Worm (Caenorhabditis elegans) whole organism, L1 larva: Measurements from ENCODE around the gene cest-5.1.

Experiments
- C04F5.9 ChIP-seq: sonication (generic microtip); optimal IDR thresholded peaks from 2 replicates; lab custom pipeline; 2016; ENCODE audit warnings: missing genetic modification characterization, missing compliant biosample characterization
- C16A3.4 ChIP-seq: fragments of 150-350 bp; optimal IDR thresholded peaks from 2 replicates; lab custom pipeline; 2014; ENCODE audit warnings: missing biosample characterization, missing genetic modification characterization
- C34B4.2 ChIP-seq: sonication (generic microtip); optimal IDR thresholded peaks from 2 replicates; lab custom pipeline; 2017; ENCODE audit warnings: mild to moderate bottlenecking, missing genetic modification characterization, missing compliant biosample characterization
- F16B12.6 ChIP-seq: fragments of 150-350 bp; optimal IDR thresholded peaks from 2 replicates; lab custom pipeline; 2014; ENCODE audit warnings: missing biosample characterization, missing genetic modification characterization
- Y116A8C.19 ChIP-seq: sonication (generic microtip); optimal IDR thresholded peaks from 2 replicates; lab custom pipeline; 2016; ENCODE audit warnings: missing compliant biosample characterization, missing genetic modification characterization, borderline replicate concordance
- aha-1 ChIP-seq: fragments of 150-350 bp; optimal IDR thresholded peaks from 2 replicates; lab custom pipeline; 2014; ENCODE audit warnings: missing biosample characterization, missing genetic modification characterization
- aly-2 ChIP-seq: fragments of 150-350 bp; optimal IDR thresholded peaks from 2 replicates; lab custom pipeline; 2014; ENCODE audit warnings: missing biosample characterization, missing genetic modification characterization
- ama-1 ChIP-seq: fragments of 150-350 bp; optimal IDR thresholded peaks from 2 replicates; lab custom pipeline; 2014
- blmp-1 ChIP-seq: fragments of 150-350 bp; optimal IDR thresholded peaks from 2 replicates; lab custom pipeline; 2014; ENCODE audit warnings: missing biosample characterization, missing genetic modification characterization
- ceh-8 ChIP-seq: fragments of 200-800 bp; sonication (Bioruptor generic); optimal IDR thresholded peaks from 2 replicates; lab custom pipeline; 2018; ENCODE audit warnings: mild to moderate bottlenecking, missing genetic modification characterization, moderate library complexity, missing compliant biosample characterization
- ceh-82 ChIP-seq, 3 experiments: fragments of 150-350 bp in 1 of 3; sonication (generic microtip) in 2 of 3; optimal IDR thresholded peaks; 2 replicates each; lab custom pipeline; 2014 to 2017; ENCODE audit warnings: missing biosample characterization in 3 of 3, missing genetic modification characterization in 3 of 3
- ceh-90 ChIP-seq: sonication (generic microtip); optimal IDR thresholded peaks from 2 replicates; lab custom pipeline; 2016; ENCODE audit warnings: missing genetic modification characterization, missing compliant biosample characterization
- dpl-1 ChIP-seq, 3 experiments: fragments of 150-350 bp in 2 of 3; sonication (generic microtip) in 1 of 3; optimal IDR thresholded peaks; 2 replicates each; lab custom pipeline; 2014 to 2017; ENCODE audit warnings: missing biosample characterization in 3 of 3, missing genetic modification characterization in 3 of 3, missing genetic modification reagents in 3 of 3
- dsc-1 ChIP-seq: sonication (generic microtip); optimal IDR thresholded peaks from 2 replicates; lab custom pipeline; 2016; ENCODE audit warnings: mild to moderate bottlenecking, missing genetic modification characterization, missing compliant biosample characterization
- efl-1 ChIP-seq, 4 experiments: fragments of 150-350 bp; optimal IDR thresholded peaks in 3 of 4; peaks in 1 of 4; 1 replicate in 1 of 4; 2 replicates in 3 of 4; lab custom pipeline; 2014; ENCODE audit warnings: missing biosample characterization in 2 of 4, missing genetic modification characterization in 2 of 4, missing genetic modification reagents in 2 of 4
- egl-27 ChIP-seq, 2 experiments: fragments of 150-350 bp in 1 of 2; sonication (generic microtip); optimal IDR thresholded peaks; 3 replicates each; lab custom pipeline; 2017 to 2018; ENCODE audit warnings: missing biosample characterization in 2 of 2, missing genetic modification characterization in 2 of 2, missing genetic modification reagents in 2 of 2
- elt-3 ChIP-seq, 6 experiments: fragments of 150-350 bp in 1 of 6; sonication (generic microtip); optimal IDR thresholded peaks; 2 replicates each; lab custom pipeline; 2017 to 2018; ENCODE audit warnings: missing biosample characterization in 6 of 6, missing genetic modification characterization in 6 of 6, inconsistent platforms in 1 of 6
- ets-5 ChIP-seq: fragments of 200-800 bp; sonication (Bioruptor generic); IDR thresholded peaks from 2 replicates; pipeline ENCODE4 v1.3.6; 2022; ENCODE audit warnings: missing genetic modification characterization, missing compliant biosample characterization
- fkh-10 ChIP-seq: sonication (generic microtip); optimal IDR thresholded peaks from 2 replicates; lab custom pipeline; 2017; ENCODE audit warnings: missing biosample characterization, missing genetic modification reagents, missing genetic modification characterization
- fkh-4 ChIP-seq: sonication (generic microtip); optimal IDR thresholded peaks from 2 replicates; lab custom pipeline; 2016; ENCODE audit warnings: missing compliant biosample characterization, missing genetic modification characterization, borderline replicate concordance
- grh-1 ChIP-seq: fragments of 200-800 bp; sonication (Bioruptor generic); IDR thresholded peaks from 2 replicates; pipeline ENCODE4 v1.3.6; 2022; ENCODE audit warnings: missing genetic modification reagents, missing genetic modification characterization, missing compliant biosample characterization
- hlh-4 ChIP-seq: sonication (generic microtip); optimal IDR thresholded peaks from 2 replicates; lab custom pipeline; 2016; ENCODE audit warnings: mild to moderate bottlenecking, missing genetic modification characterization, missing compliant biosample characterization
- isw-1 ChIP-seq: fragments of 200-800 bp; sonication (Bioruptor generic); IDR thresholded peaks from 2 replicates; pipeline ENCODE4 v1.3.6; 2022; ENCODE audit warnings: missing genetic modification characterization, missing compliant biosample characterization
- lin-13 ChIP-seq: fragments of 150-350 bp; optimal IDR thresholded peaks from 2 replicates; lab custom pipeline; 2014; ENCODE audit warnings: missing biosample characterization, missing genetic modification reagents, missing genetic modification characterization
- lin-14 ChIP-seq: fragments of 200-800 bp; sonication (Bioruptor generic); optimal IDR thresholded peaks from 2 replicates; lab custom pipeline; 2018; ENCODE audit warnings: mild to moderate bottlenecking, missing genetic modification characterization, moderate library complexity, missing compliant biosample characterization
- lin-35 ChIP-seq, 2 experiments: fragments of 150-350 bp; optimal IDR thresholded peaks; 2 replicates each; lab custom pipeline; 2014; ENCODE audit warnings: missing biosample characterization in 2 of 2, missing genetic modification characterization in 2 of 2, missing genetic modification reagents in 2 of 2
- lir-3 ChIP-seq: sonication (generic microtip); optimal IDR thresholded peaks from 2 replicates; lab custom pipeline; 2016; ENCODE audit warnings: mild to moderate bottlenecking, missing genetic modification characterization, moderate library complexity, missing compliant biosample characterization; ENCODE audit not compliant: poor library complexity
- lsy-2 ChIP-seq, 2 experiments: fragments of 150-350 bp; optimal IDR thresholded peaks; 2 replicates each; lab custom pipeline; 2014; ENCODE audit warnings: missing biosample characterization in 2 of 2, missing genetic modification characterization in 2 of 2
- mab-9 ChIP-seq: fragments of 200-800 bp; sonication (Bioruptor generic); IDR thresholded peaks from 2 replicates; pipeline ENCODE4 v1.3.6; 2022; ENCODE audit warnings: missing genetic modification reagents, missing genetic modification characterization, missing compliant biosample characterization
- mdl-1 ChIP-seq, 2 experiments: fragments of 150-350 bp; optimal IDR thresholded peaks; 2 replicates each; lab custom pipeline; 2014 to 2017; ENCODE audit warnings: missing biosample characterization in 2 of 2, missing genetic modification characterization in 2 of 2, inconsistent platforms in 1 of 2
- mef-2 ChIP-seq: fragments of 150-350 bp; optimal IDR thresholded peaks from 2 replicates; lab custom pipeline; 2014; ENCODE audit warnings: missing biosample characterization, missing genetic modification characterization
- mep-1 ChIP-seq: fragments of 150-350 bp; optimal IDR thresholded peaks from 2 replicates; lab custom pipeline; 2014; ENCODE audit warnings: missing biosample characterization, missing genetic modification characterization
- nhr-11 ChIP-seq: fragments of 150-350 bp; optimal IDR thresholded peaks from 2 replicates; lab custom pipeline; 2014; ENCODE audit warnings: missing biosample characterization, missing genetic modification characterization
- nhr-19 ChIP-seq: fragments of 200-800 bp; sonication (Bioruptor generic); conservative IDR thresholded peaks from 2 replicates; pipeline ENCODE4 v1.3.6; 2022; ENCODE audit warnings: missing genetic modification characterization, missing compliant biosample characterization
- nhr-20 ChIP-seq: sonication (generic microtip); optimal IDR thresholded peaks from 2 replicates; lab custom pipeline; 2016; ENCODE audit warnings: mild to moderate bottlenecking, missing genetic modification characterization, missing compliant biosample characterization
- nhr-47 ChIP-seq: sonication (generic microtip); optimal IDR thresholded peaks from 2 replicates; lab custom pipeline; 2016; ENCODE audit warnings: mild to moderate bottlenecking, missing genetic modification characterization, moderate library complexity, missing compliant biosample characterization
- nhr-71 ChIP-seq: sonication (generic microtip); optimal IDR thresholded peaks from 2 replicates; lab custom pipeline; 2016; ENCODE audit warnings: mild to moderate bottlenecking, missing genetic modification characterization, moderate library complexity, missing compliant biosample characterization
- nhr-77 ChIP-seq: fragments of 150-350 bp; optimal IDR thresholded peaks from 2 replicates; lab custom pipeline; 2014; ENCODE audit warnings: missing biosample characterization, missing genetic modification characterization
- nhr-85 ChIP-seq: sonication (generic microtip); peaks from one replicate; lab custom pipeline; 2016; ENCODE audit warnings: missing genetic modification characterization, inconsistent platforms, missing compliant biosample characterization
- nhr-90 ChIP-seq: sonication (generic microtip); optimal IDR thresholded peaks from 2 replicates; lab custom pipeline; 2016; ENCODE audit warnings: mild to moderate bottlenecking, missing genetic modification characterization, missing compliant biosample characterization; ENCODE audit not compliant: poor library complexity
- pax-3 ChIP-seq: fragments of 200-800 bp; sonication (Bioruptor generic); optimal IDR thresholded peaks from 2 replicates; lab custom pipeline; 2018; ENCODE audit warnings: mild to moderate bottlenecking, missing genetic modification characterization, moderate library complexity, missing compliant biosample characterization
- skn-1 ChIP-seq: fragments of 150-350 bp; optimal IDR thresholded peaks from 2 replicates; lab custom pipeline; 2014; ENCODE audit warnings: missing biosample characterization, missing genetic modification characterization
- snu-23 ChIP-seq: sonication (generic microtip); optimal IDR thresholded peaks from 2 replicates; lab custom pipeline; 2016; ENCODE audit warnings: missing genetic modification characterization, missing compliant biosample characterization
- sup-37 ChIP-seq: fragments of 200-800 bp; sonication (Bioruptor generic); optimal IDR thresholded peaks from 2 replicates; lab custom pipeline; 2018; ENCODE audit warnings: mild to moderate bottlenecking, missing genetic modification characterization, missing compliant biosample characterization
- swsn-7 ChIP-seq: sonication (generic microtip); optimal IDR thresholded peaks from 2 replicates; lab custom pipeline; 2016; ENCODE audit warnings: missing genetic modification characterization, missing compliant biosample characterization
- tbx-2 ChIP-seq: sonication (generic microtip); optimal IDR thresholded peaks from 2 replicates; lab custom pipeline; 2016; ENCODE audit warnings: missing genetic modification characterization, missing compliant biosample characterization
- tlp-1 ChIP-seq: fragments of 150-350 bp; optimal IDR thresholded peaks from 2 replicates; lab custom pipeline; 2014; ENCODE audit warnings: missing biosample characterization, missing genetic modification characterization
- unc-130 ChIP-seq: fragments of 150-350 bp; optimal IDR thresholded peaks from 2 replicates; lab custom pipeline; 2017; ENCODE audit warnings: missing biosample characterization, missing genetic modification characterization, inconsistent platforms
- unc-98 ChIP-seq: fragments of 200-800 bp; sonication (Bioruptor generic); IDR thresholded peaks from 2 replicates; pipeline ENCODE4 v1.3.6; 2022; ENCODE audit warnings: missing genetic modification characterization, missing compliant biosample characterization
- xbp-1 ChIP-seq: sonication (generic microtip); optimal IDR thresholded peaks from 2 replicates; lab custom pipeline; 2016; ENCODE audit warnings: missing genetic modification characterization, missing compliant biosample characterization
- zip-4 ChIP-seq: fragments of 200-800 bp; sonication (Bioruptor generic); optimal IDR thresholded peaks from 2 replicates; lab custom pipeline; 2018; ENCODE audit warnings: mild to moderate bottlenecking, missing genetic modification characterization, moderate library complexity, missing compliant biosample characterization
- ztf-11 ChIP-seq, 2 experiments: sonication (generic microtip); optimal IDR thresholded peaks; 2 replicates each; lab custom pipeline; 2016 to 2017; ENCODE audit warnings: missing genetic modification characterization in 2 of 2, missing biosample characterization in 1 of 2, missing compliant biosample characterization in 1 of 2

The cest-5.1 gene

DNA sequence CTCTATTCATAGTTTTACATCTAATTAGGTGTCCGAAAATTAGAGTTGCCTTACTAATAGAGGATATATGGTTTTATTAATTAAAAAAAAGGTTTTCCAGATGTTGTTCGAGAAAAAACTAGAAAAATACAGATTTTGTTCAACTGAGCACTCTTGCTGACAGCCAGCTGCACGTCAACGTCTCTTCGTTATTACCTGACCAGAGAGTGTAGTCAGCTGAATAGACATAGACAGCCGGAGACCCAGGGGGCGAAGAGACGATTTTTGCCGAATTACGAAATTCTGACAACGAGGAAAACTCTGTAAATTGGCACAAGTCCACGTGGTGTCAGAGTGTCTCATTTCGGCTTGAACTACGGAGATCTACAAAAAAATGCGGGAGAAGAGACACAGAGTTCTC lies 12.9 kb downstream of the cest-5.1 start:
- TF ChIP-seq nhr-71 (tag; lab: Kevin White, UChicago) (no peak), Y116A8C.19 (tag; lab: Kevin White, UChicago) (no peak), pax-3 (no peak), elt-3 (tag; optimal IDR thresholded peaks at IDR 0.05; lab: Kevin White, UChicago) (no peak), nhr-19 (GFP tag; lab: Robert Waterston, UW) (no peak), lsy-2 (tag; optimal IDR thresholded peaks at IDR 0.05; lab: Kevin White, UChicago) (peak in 1 of 2 experiments; percentile 42), tlp-1 (tag; lab: Kevin White, UChicago) (no peak), F16B12.6 (no peak), ets-5 (GFP tag; lab: Robert Waterston, UW) (no peak), efl-1 (optimal IDR thresholded peaks at IDR 0.05; lab: Kevin White, UChicago) (peak; percentile 12 to 53), efl-1 (GFP tag; optimal IDR thresholded peaks at IDR 0.05 in 1 of 2; lab: Kevin White, UChicago) (peak in 1 of 2 experiments; percentile 89), nhr-77 (tag; lab: Kevin White, UChicago) (no peak), ceh-90 (tag; lab: Kevin White, UChicago) (no peak), fkh-4 (no peak), nhr-20 (tag; lab: Kevin White, UChicago) (peak; percentile 24), C34B4.2 (tag; lab: Kevin White, UChicago) (no peak), mdl-1 (tag; optimal IDR thresholded peaks at IDR 0.05; lab: Kevin White, UChicago) (peak in 1 of 2 experiments; percentile 2), nhr-90 (no peak), unc-98 (GFP tag; lab: Robert Waterston, UW) (no peak), mef-2 (no peak), unc-130 (no peak), aha-1 (tag; lab: Kevin White, UChicago) (no peak), grh-1 (no peak), ztf-11 (tag; optimal IDR thresholded peaks at IDR 0.05; lab: Kevin White, UChicago) (no peak), fkh-10 (GFP tag; lab: Kevin White, UChicago) (no peak), nhr-11 (tag; lab: Kevin White, UChicago) (no peak), lin-35 (GFP tag; optimal IDR thresholded peaks at IDR 0.05; lab: Kevin White, UChicago) (peak in 1 of 2 experiments; percentile 36), swsn-7 (tag; lab: Kevin White, UChicago) (no peak), nhr-85 (tag; lab: Kevin White, UChicago) (no peak), blmp-1 (no peak), sup-37 (GFP tag; lab: Kevin White, UChicago) (no peak), ceh-8 (GFP tag; lab: Kevin White, UChicago) (no peak), dsc-1 (no peak), ama-1 (lab: Kevin White, UChicago) (no peak), lir-3 (tag; lab: Kevin White, UChicago) (no peak), ceh-82 (tag; optimal IDR thresholded peaks at IDR 0.05; lab: Kevin White, UChicago) (peak in 1 of 3 experiments; percentile 16), mep-1 (no peak), zip-4 (GFP tag; lab: Kevin White, UChicago) (no peak), skn-1 (peak; percentile 48), egl-27 (tag; optimal IDR thresholded peaks at IDR 0.05; lab: Kevin White, UChicago) (no peak), aly-2 (tag; lab: Kevin White, UChicago) (no peak)
- TF ChIP-seq, all 84 proteins: peak for 7

ce11 chrIV:6613296-6613695 lies 18.3 kb downstream of the cest-5.1 start, which contains the start of gene drh-1:
TSS of gene drh-1 (minus strand) at chrIV:6613353.
- TF ChIP-seq C16A3.4 = no peak
- no peak for TF ChIP-seq lin-13 (GFP tag; lab: Kevin White, UChicago)
- TF ChIP-seq lsy-2 (tag; optimal IDR thresholded peaks at IDR 0.05; lab: Kevin White, UChicago) = peak in 1 of 2 experiments; percentile 52
- TF ChIP-seq hlh-4 (tag; lab: Kevin White, UChicago) = no peak
- no peak for TF ChIP-seq grh-1
- peak in 1 of 3 experiments; percentile 30 for TF ChIP-seq dpl-1 (GFP tag; optimal IDR thresholded peaks at IDR 0.05; lab: Kevin White, UChicago)
- TF ChIP-seq ets-5 (GFP tag; lab: Robert Waterston, UW) = no peak
- TF ChIP-seq swsn-7 (tag; lab: Kevin White, UChicago) = no peak
- TF ChIP-seq ceh-82 (tag; optimal IDR thresholded peaks at IDR 0.05; lab: Kevin White, UChicago) = no peak
- no peak for TF ChIP-seq C04F5.9
- TF ChIP-seq nhr-77 (tag; lab: Kevin White, UChicago) = no peak
- no peak for TF ChIP-seq mab-9 (GFP tag; lab: Robert Waterston, UW)
- TF ChIP-seq unc-98 (GFP tag; lab: Robert Waterston, UW) = no peak
- peak; percentile 50 for TF ChIP-seq lin-14 (GFP tag; lab: Kevin White, UChicago)
- no peak for TF ChIP-seq nhr-47 (tag; lab: Kevin White, UChicago)
- TF ChIP-seq nhr-85 (tag; lab: Kevin White, UChicago) = no peak
- no peak for TF ChIP-seq snu-23 (GFP tag; lab: Kevin White, UChicago)
- no peak for TF ChIP-seq xbp-1 (tag; lab: Kevin White, UChicago)
- TF ChIP-seq isw-1 (GFP tag; lab: Robert Waterston, UW) = no peak
- no peak for TF ChIP-seq ceh-90 (tag; lab: Kevin White, UChicago)
- TF ChIP-seq C34B4.2 (tag; lab: Kevin White, UChicago) = no peak
- no peak for TF ChIP-seq aly-2 (tag; lab: Kevin White, UChicago)
- TF ChIP-seq zip-4 (GFP tag; lab: Kevin White, UChicago) = no peak
- TF ChIP-seq tbx-2 = no peak
